Worm (Caenorhabditis elegans) whole organism, L3 larva: ENCODE measurements around the gene rps-14.

Source experiments
- ZK546.5 ChIP-seq: sonication (generic microtip); optimal IDR thresholded peaks from 2 replicates; lab custom pipeline; 2017; ENCODE audit warnings: missing biosample characterization, missing genetic modification characterization
- elt-1 ChIP-seq: fragments of 150-350 bp; optimal IDR thresholded peaks from 2 replicates; lab custom pipeline; 2014; ENCODE audit warnings: missing biosample characterization, missing genetic modification characterization
- mdl-1 ChIP-seq: fragments of 150-350 bp; optimal IDR thresholded peaks from 2 replicates; lab custom pipeline; 2014; ENCODE audit warnings: missing biosample characterization, missing genetic modification characterization
- nhr-76 ChIP-seq: fragments of 150-350 bp; sonication (generic microtip); optimal IDR thresholded peaks from 5 replicates; lab custom pipeline; 2014; ENCODE audit warnings: missing biosample characterization, missing genetic modification characterization
- snpc-4 ChIP-seq: fragments of 150-350 bp; optimal IDR thresholded peaks from 2 replicates; lab custom pipeline; 2014; ENCODE audit warnings: missing biosample characterization, missing genetic modification characterization
- unc-62 ChIP-seq: fragments of 150-350 bp; sonication (generic microtip); optimal IDR thresholded peaks from 4 replicates; lab custom pipeline; 2014; ENCODE audit warnings: missing biosample characterization, missing genetic modification reagents, missing genetic modification characterization
- zag-1 ChIP-seq: fragments of 150-350 bp; optimal IDR thresholded peaks from 2 replicates; lab custom pipeline; 2014; ENCODE audit warnings: missing biosample characterization, missing genetic modification characterization

- TF ChIP-seq zag-1 (tag; lab: Kevin White, UChicago) (no peak), ZK546.5 (no peak), mdl-1 (tag; lab: Kevin White, UChicago) (no peak), nhr-76 (tag; lab: Kevin White, UChicago) (no peak), snpc-4 (tag; lab: Kevin White, UChicago) (no peak), unc-62 (no peak), elt-1 (no peak)
Observed at ce11 chrIII:7159246-7159645, 20.1 kb downstream of the rps-14 start.
